Fruit fly (Drosophila melanogaster) whole organism, embryonic: ENCODE results near the gene Irbp18.

Source experiments
- B-H2 ChIP-seq: fragments of 200-800 bp; sonication (Bioruptor generic); optimal IDR thresholded peaks from 2 replicates; lab custom pipeline; 2018; ENCODE audit warnings: missing biosample characterization, mild to moderate bottlenecking, missing genetic modification characterization
- Bgb ChIP-seq: fragments of 200-800 bp; sonication (Bioruptor generic); IDR thresholded peaks from 2 replicates; pipeline ENCODE4 v1.3.6; 2022; ENCODE audit warnings: missing biosample characterization, missing genetic modification characterization; ENCODE audit not compliant: partially characterized antibody
- BtbVII ChIP-seq: fragments of 200-800 bp; sonication (Bioruptor generic); optimal IDR thresholded peaks from 3 replicates; lab custom pipeline; 2017; ENCODE audit warnings: missing biosample characterization, mild to moderate bottlenecking, missing genetic modification characterization
- CG10267 ChIP-seq: fragments of 200-800 bp; sonication (Bioruptor generic); optimal IDR thresholded peaks from 2 replicates; lab custom pipeline; 2018; ENCODE audit warnings: missing biosample characterization, mild to moderate bottlenecking, missing genetic modification characterization, moderate library complexity
- CG10366 ChIP-seq: fragments of 200-800 bp; sonication (Bioruptor generic); IDR thresholded peaks from 2 replicates; pipeline ENCODE4 v1.3.6; 2022; ENCODE audit warnings: missing biosample characterization, missing genetic modification characterization
- CG10431 ChIP-seq: fragments of 200-800 bp; sonication (Bioruptor generic); optimal IDR thresholded peaks from 3 replicates; lab custom pipeline; 2018; ENCODE audit warnings: missing biosample characterization, mild to moderate bottlenecking, missing genetic modification characterization
- CG10959 ChIP-seq: fragments of 200-800 bp; sonication (Bioruptor generic); IDR thresholded peaks from 2 replicates; pipeline ENCODE4 v1.3.6; 2022; ENCODE audit warnings: missing biosample characterization, missing genetic modification characterization
- CG11093 ChIP-seq: fragments of 200-800 bp; sonication (Bioruptor generic); IDR thresholded peaks from 3 replicates; pipeline ENCODE4 v1.3.6; 2022; ENCODE audit warnings: missing biosample characterization, missing genetic modification characterization
- CG11504 ChIP-seq: fragments of 200-800 bp; sonication (Bioruptor generic); optimal IDR thresholded peaks from 3 replicates; lab custom pipeline; 2019; ENCODE audit warnings: missing biosample characterization, mild to moderate bottlenecking, missing genetic modification characterization, moderate library complexity
- CG15696 ChIP-seq: fragments of 200-800 bp; sonication (Bioruptor generic); optimal IDR thresholded peaks from 2 replicates; lab custom pipeline; 2019; ENCODE audit warnings: missing biosample characterization, mild to moderate bottlenecking, missing genetic modification characterization, moderate library complexity
- CG18262 ChIP-seq: fragments of 200-800 bp; optimal IDR thresholded peaks from 3 replicates; lab custom pipeline; 2019; ENCODE audit warnings: missing biosample characterization, mild to moderate bottlenecking, missing genetic modification characterization, moderate library complexity
- CG2202 ChIP-seq: fragments of 200-800 bp; sonication (Bioruptor generic); optimal IDR thresholded peaks from 2 replicates; lab custom pipeline; 2018; ENCODE audit warnings: missing biosample characterization, mild to moderate bottlenecking, missing genetic modification characterization
- CG3065 ChIP-seq: fragments of 200-800 bp; sonication (Bioruptor generic); optimal IDR thresholded peaks from 2 replicates; lab custom pipeline; 2016; ENCODE audit warnings: missing biosample characterization, missing genetic modification characterization
- CG3847 ChIP-seq: fragments of 200-800 bp; sonication (Bioruptor generic); IDR thresholded peaks from 2 replicates; pipeline ENCODE4 v1.3.6; 2022; ENCODE audit warnings: missing biosample characterization, missing genetic modification characterization
- CG4854 ChIP-seq: fragments of 200-800 bp; sonication (Bioruptor generic); optimal IDR thresholded peaks from 2 replicates; lab custom pipeline; 2016; ENCODE audit warnings: missing biosample characterization, missing genetic modification characterization, inconsistent platforms
- CG7745 ChIP-seq: fragments of 200-800 bp; sonication (Bioruptor generic); optimal IDR thresholded peaks from 2 replicates; lab custom pipeline; 2018; ENCODE audit warnings: missing biosample characterization, mild to moderate bottlenecking, missing genetic modification characterization, moderate library complexity
- CG7963 ChIP-seq: fragments of 200-800 bp; sonication (Bioruptor generic); IDR thresholded peaks from 3 replicates; pipeline ENCODE4 v1.3.6; 2022; ENCODE audit warnings: missing biosample characterization, missing genetic modification characterization; ENCODE audit not compliant: partially characterized antibody
- CG8290 ChIP-seq, 3 experiments: fragments of 200-800 bp; sonication (Bioruptor generic); optimal IDR thresholded peaks; 2 replicates each; lab custom pipeline; 2016 to 2019; ENCODE audit warnings: missing biosample characterization in 3 of 3, missing genetic modification characterization in 3 of 3, mild to moderate bottlenecking in 2 of 3, moderate library complexity in 1 of 3
- Dip3 ChIP-seq: fragments of 200-800 bp; sonication (Bioruptor generic); optimal IDR thresholded peaks from 3 replicates; lab custom pipeline; 2016; ENCODE audit warnings: missing biosample characterization, missing genetic modification characterization
- Doc3 ChIP-seq: fragments of 200-800 bp; sonication (Bioruptor generic); IDR thresholded peaks from 3 replicates; pipeline ENCODE4 v1.3.6; 2022; ENCODE audit warnings: missing biosample characterization, missing genetic modification characterization; ENCODE audit not compliant: partially characterized antibody
- E2f2 ChIP-seq: fragments of 200-800 bp; sonication (Bioruptor generic); IDR thresholded peaks from 2 replicates; pipeline ENCODE4 v1.3.6; 2022; ENCODE audit warnings: missing biosample characterization, missing genetic modification characterization
- ERR ChIP-seq: fragments of 200-800 bp; sonication (Bioruptor generic); optimal IDR thresholded peaks from 2 replicates; lab custom pipeline; 2016; ENCODE audit warnings: missing biosample characterization, missing genetic modification characterization
- Hand ChIP-seq: fragments of 200-800 bp; sonication (Bioruptor generic); optimal IDR thresholded peaks from 2 replicates; lab custom pipeline; 2017; ENCODE audit warnings: mild to moderate bottlenecking, missing biosample characterization, missing genetic modification reagents, missing genetic modification characterization
- Hey ChIP-seq: fragments of 200-800 bp; sonication (Bioruptor generic); optimal IDR thresholded peaks from 3 replicates; lab custom pipeline; 2018; ENCODE audit warnings: missing biosample characterization, mild to moderate bottlenecking, missing genetic modification characterization
- Hr51 ChIP-seq, 2 experiments: fragments of 200-800 bp; sonication (Bioruptor generic); optimal IDR thresholded peaks; 2 replicates in 1 of 2; 3 replicates in 1 of 2; lab custom pipeline; 2016 to 2018; ENCODE audit warnings: missing biosample characterization in 2 of 2, missing genetic modification characterization in 2 of 2, mild to moderate bottlenecking in 1 of 2, moderate library complexity in 1 of 2
- Jarid2 ChIP-seq: fragments of 200-800 bp; sonication (Bioruptor generic); optimal IDR thresholded peaks from 3 replicates; lab custom pipeline; 2017; ENCODE audit warnings: mild to moderate bottlenecking, missing biosample characterization, missing genetic modification reagents, missing genetic modification characterization
- Lhr ChIP-seq: fragments of 200-800 bp; sonication (Bioruptor generic); optimal IDR thresholded peaks from 3 replicates; lab custom pipeline; 2017; ENCODE audit warnings: mild to moderate bottlenecking, missing biosample characterization, missing genetic modification reagents, missing genetic modification characterization
- MBD-R2 ChIP-seq: fragments of 200-800 bp; sonication (Bioruptor generic); IDR thresholded peaks from 2 replicates; pipeline ENCODE4 v1.3.6; 2022; ENCODE audit warnings: missing biosample characterization, missing genetic modification characterization
- MTF-1 ChIP-seq: fragments of 200-800 bp; sonication (Bioruptor generic); optimal IDR thresholded peaks from 2 replicates; lab custom pipeline; 2018; ENCODE audit warnings: missing biosample characterization, mild to moderate bottlenecking, missing genetic modification characterization, borderline replicate concordance
- Mad ChIP-seq: fragments of 200-800 bp; sonication (Bioruptor generic); optimal IDR thresholded peaks from 2 replicates; lab custom pipeline; 2016; ENCODE audit warnings: missing biosample characterization, missing genetic modification characterization
- Med ChIP-seq: fragments of 200-800 bp; sonication (Bioruptor generic); peaks from one replicate; lab custom pipeline; 2016; ENCODE audit warnings: missing biosample characterization, missing genetic modification characterization, mild to moderate bottlenecking, inconsistent platforms, moderate library complexity
- Sin3A ChIP-seq: fragments of >200 bp; optimal IDR thresholded peaks from 2 replicates; lab custom pipeline; 2018
- Six4 ChIP-seq: fragments of 200-800 bp; sonication (Bioruptor generic); optimal IDR thresholded peaks from 2 replicates; lab custom pipeline; 2016; ENCODE audit warnings: missing biosample characterization, missing genetic modification characterization
- amos ChIP-seq: fragments of 200-800 bp; sonication (Bioruptor generic); IDR thresholded peaks from 2 replicates; pipeline ENCODE4 v1.3.6; 2022; ENCODE audit warnings: missing biosample characterization, missing genetic modification characterization; ENCODE audit not compliant: partially characterized antibody
- br ChIP-seq: fragments of >200 bp; optimal IDR thresholded peaks from 2 replicates; lab custom pipeline; 2017
- caup ChIP-seq: fragments of 200-800 bp; sonication (Bioruptor generic); optimal IDR thresholded peaks from 3 replicates; lab custom pipeline; 2017; ENCODE audit warnings: missing biosample characterization, mild to moderate bottlenecking, missing genetic modification characterization, moderate library complexity; ENCODE audit not compliant: severe bottlenecking
- chif ChIP-seq, 2 experiments: fragments of 200-800 bp; sonication (Bioruptor generic); optimal IDR thresholded peaks; 3 replicates each; lab custom pipeline; 2016; ENCODE audit warnings: missing biosample characterization in 2 of 2, missing genetic modification characterization in 2 of 2
- en ChIP-seq: fragments of 200-800 bp; sonication (Bioruptor generic); optimal IDR thresholded peaks from 2 replicates; lab custom pipeline; 2016; ENCODE audit warnings: missing biosample characterization, missing genetic modification characterization
- fd102C ChIP-seq: fragments of 200-800 bp; sonication (Bioruptor generic); optimal IDR thresholded peaks from 2 replicates; lab custom pipeline; 2018; ENCODE audit warnings: missing biosample characterization, mild to moderate bottlenecking, missing genetic modification characterization, moderate library complexity
- fd3F ChIP-seq: fragments of 200-800 bp; sonication (Bioruptor generic); optimal IDR thresholded peaks from 2 replicates; lab custom pipeline; 2018; ENCODE audit warnings: missing biosample characterization, mild to moderate bottlenecking, missing genetic modification characterization, moderate library complexity
- gem ChIP-seq: fragments of 200-800 bp; sonication (Bioruptor generic); optimal IDR thresholded peaks from 2 replicates; lab custom pipeline; 2019; ENCODE audit warnings: missing biosample characterization, mild to moderate bottlenecking, missing genetic modification characterization, moderate library complexity
- gfzf ChIP-seq: fragments of 200-800 bp; sonication (Bioruptor generic); optimal IDR thresholded peaks from 2 replicates; lab custom pipeline; 2016; ENCODE audit warnings: missing biosample characterization, mild to moderate bottlenecking, missing genetic modification characterization, moderate library complexity
- knrl ChIP-seq: fragments of 200-800 bp; sonication (Bioruptor generic); IDR thresholded peaks from 3 replicates; pipeline ENCODE4 v1.3.6; 2022; ENCODE audit warnings: missing biosample characterization, missing genetic modification characterization; ENCODE audit not compliant: partially characterized antibody
- p53 ChIP-seq: fragments of 200-800 bp; sonication (Bioruptor generic); optimal IDR thresholded peaks from 2 replicates; lab custom pipeline; 2016; ENCODE audit warnings: missing biosample characterization, missing genetic modification characterization
- ro ChIP-seq: fragments of 200-800 bp; sonication (Bioruptor generic); IDR thresholded peaks from 2 replicates; pipeline ENCODE4 v1.3.6; 2022; ENCODE audit warnings: missing biosample characterization, missing genetic modification characterization
- row ChIP-seq: fragments of 200-800 bp; sonication (Bioruptor generic); IDR thresholded peaks from 3 replicates; pipeline ENCODE4 v1.3.6; 2022; ENCODE audit warnings: missing biosample characterization, missing genetic modification characterization
- sc ChIP-seq, 3 experiments: fragments of >200 bp in 2 of 3; fragments of 200-800 bp in 1 of 3; sonication (Bioruptor generic) in 1 of 3; optimal IDR thresholded peaks; 2 replicates in 2 of 3; 3 replicates in 1 of 3; lab custom pipeline; 2017; ENCODE audit warnings: mild to moderate bottlenecking in 1 of 3, missing biosample characterization in 1 of 3, missing genetic modification characterization in 1 of 3, missing genetic modification reagents in 1 of 3
- sens ChIP-seq: fragments of 200-800 bp; sonication (Bioruptor generic); peaks from one replicate; lab custom pipeline; 2016; ENCODE audit warnings: missing biosample characterization, missing genetic modification characterization
- tup ChIP-seq: fragments of 200-800 bp; sonication (Bioruptor generic); optimal IDR thresholded peaks from 2 replicates; lab custom pipeline; 2016; ENCODE audit warnings: missing biosample characterization, mild to moderate bottlenecking, missing genetic modification characterization, moderate library complexity
- vvl ChIP-seq: fragments of 200-800 bp; sonication (Bioruptor generic); IDR thresholded peaks from 2 replicates; pipeline ENCODE4 v1.3.6; 2022; ENCODE audit warnings: missing biosample characterization, missing genetic modification characterization

Irbp18 gene

DNA sequence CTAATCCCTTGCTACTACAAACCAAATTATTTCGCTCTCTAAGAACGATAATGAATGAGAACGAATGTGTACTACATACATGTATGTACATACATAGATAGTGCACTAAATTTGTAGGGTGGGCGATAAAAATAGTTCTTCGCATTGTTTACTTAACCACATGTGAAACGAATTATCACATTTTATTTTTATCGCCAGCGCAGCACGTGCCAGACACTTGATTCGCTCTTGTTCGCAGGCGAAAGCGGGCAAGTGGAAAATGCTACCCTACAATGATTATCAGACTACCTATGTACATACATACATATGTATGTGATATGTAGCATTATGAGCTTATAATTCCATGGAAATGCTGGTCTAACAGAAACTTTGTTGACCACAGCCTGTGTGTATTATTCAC is 12.2 kb downstream of the Irbp18 start (continued):
- TF ChIP-seq sc (optimal IDR thresholded peaks at IDR 0.05; lab: Kevin White, UChicago) (no peak), sc (GFP tag; optimal IDR thresholded peaks at IDR 0.05; lab: Kevin White, UChicago) (no peak), sens (GFP tag; lab: Kevin White, UChicago) (peak; percentile 59), Doc3 (GFP tag; lab: Robert Waterston, UW) (no peak), fd3F (GFP tag; lab: Kevin White, UChicago) (peak; percentile 4), en (GFP tag; lab: Kevin White, UChicago) (no peak), amos (GFP tag; lab: Robert Waterston, UW) (no peak), Dip3 (GFP tag; lab: Kevin White, UChicago) (no peak), CG3065 (GFP tag; lab: Kevin White, UChicago) (no peak), Six4 (GFP tag; lab: Kevin White, UChicago) (no peak), vvl (no peak), knrl (GFP tag; lab: Robert Waterston, UW) (no peak), br (no peak), CG11093 (GFP tag; lab: Robert Waterston, UW) (no peak), CG10366 (GFP tag; lab: Robert Waterston, UW) (no peak), gfzf (no peak), row (no peak; the same call in 2 of the 3 replicates), Hand (GFP tag; lab: Kevin White, UChicago) (no peak), Hey (tag; lab: Kevin White, UChicago) (peak; percentile 99), CG2202 (tag; lab: Kevin White, UChicago) (no peak), Hr51 (GFP tag; optimal IDR thresholded peaks at IDR 0.05; lab: Kevin White, UChicago) (no peak), CG4854 (no peak), CG11504 (tag; lab: Kevin White, UChicago) (no peak), p53 (GFP tag; lab: Kevin White, UChicago) (no peak), Med (peak; percentile 54), E2f2 (no peak), ro (GFP tag; lab: Robert Waterston, UW) (no peak), CG15696 (tag; lab: Kevin White, UChicago) (no peak), caup (GFP tag; lab: Kevin White, UChicago) (no peak), BtbVII (no peak), Lhr (GFP tag; lab: Kevin White, UChicago) (no peak), tup (GFP tag; lab: Kevin White, UChicago) (no peak), fd102C (no peak), Bgb (GFP tag; lab: Robert Waterston, UW) (no peak), B-H2 (GFP tag; lab: Kevin White, UChicago) (no peak), CG18262 (tag; lab: Kevin White, UChicago) (no peak), MBD-R2 (no peak), CG8290 (GFP tag; optimal IDR thresholded peaks at IDR 0.05; lab: Kevin White, UChicago) (no peak), CG8290 (tag; optimal IDR thresholded peaks at IDR 0.05; lab: Kevin White, UChicago) (peak in 1 of 2 experiments; percentile 53), Jarid2 (no peak), CG3847 (GFP tag; lab: Robert Waterston, UW) (no peak), Mad (GFP tag; lab: Kevin White, UChicago) (no peak), CG10267 (tag; lab: Kevin White, UChicago) (no peak), gem (no peak), CG7963 (GFP tag; lab: Robert Waterston, UW) (no peak), chif (GFP tag; optimal IDR thresholded peaks at IDR 0.05; lab: Kevin White, UChicago) (no peak), CG10431 (GFP tag; lab: Kevin White, UChicago) (no peak), MTF-1 (GFP tag; lab: Kevin White, UChicago) (no peak), CG7745 (peak; percentile 37), ERR (GFP tag; lab: Kevin White, UChicago) (no peak), CG10959 (GFP tag; lab: Robert Waterston, UW) (no peak), Sin3A (lab: Kevin White, UChicago) (no peak)
